Worm (Caenorhabditis elegans) whole organism, L4/young adult: ENCODE results near the gene tsg-101.

Experiments used
- W03F9.2 ChIP-seq: fragments of 150-350 bp; optimal IDR thresholded peaks from 2 replicates; lab custom pipeline; 2014; ENCODE audit warnings: missing biosample characterization, missing genetic modification characterization
- dao-5 ChIP-seq: sonication (generic microtip); optimal IDR thresholded peaks from 2 replicates; lab custom pipeline; 2016; ENCODE audit warnings: missing genotype, missing genetic modification characterization, moderate library complexity, missing compliant biosample characterization
- him-1 ChIP-seq: sonication (generic microtip); optimal IDR thresholded peaks from 2 replicates; lab custom pipeline; 2016; ENCODE audit warnings: missing genotype, missing genetic modification reagents, missing genetic modification characterization, missing compliant biosample characterization

tsg-101 gene

DNA sequence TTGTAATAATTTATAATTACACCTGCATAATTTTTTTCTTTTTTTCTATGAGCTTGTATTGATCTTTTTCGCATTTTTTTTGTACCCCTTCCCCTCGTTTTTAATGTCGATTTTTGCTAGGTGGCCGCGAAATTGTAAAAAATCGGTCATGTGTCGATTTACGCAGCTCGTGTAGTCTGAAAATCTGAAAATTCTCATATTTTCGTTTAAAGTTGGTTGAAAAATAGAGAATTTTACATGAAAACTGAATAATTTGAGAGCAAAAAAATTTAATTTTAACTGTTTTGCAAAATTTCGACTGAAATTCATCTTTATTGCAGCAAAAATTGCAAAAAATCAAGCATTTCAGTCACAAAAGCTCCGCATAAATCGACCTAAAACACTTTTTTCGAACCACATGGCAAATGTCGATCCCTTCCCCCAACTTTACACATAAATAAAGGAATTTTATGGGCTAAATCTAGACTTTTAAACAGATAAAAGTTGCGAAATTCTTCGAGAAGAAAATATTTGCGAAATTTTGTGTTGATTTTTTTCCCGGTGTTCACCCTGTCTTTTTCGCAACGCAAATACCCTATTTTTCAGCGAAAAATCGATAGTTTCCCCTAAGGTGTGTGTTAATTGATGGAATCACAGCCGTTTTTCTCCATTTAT, 11.9 kb upstream of the tsg-101 start:
- TF ChIP-seq dao-5 (tag; lab: Kevin White, UChicago) (no peak), him-1 (no peak), W03F9.2 (no peak)

DNA sequence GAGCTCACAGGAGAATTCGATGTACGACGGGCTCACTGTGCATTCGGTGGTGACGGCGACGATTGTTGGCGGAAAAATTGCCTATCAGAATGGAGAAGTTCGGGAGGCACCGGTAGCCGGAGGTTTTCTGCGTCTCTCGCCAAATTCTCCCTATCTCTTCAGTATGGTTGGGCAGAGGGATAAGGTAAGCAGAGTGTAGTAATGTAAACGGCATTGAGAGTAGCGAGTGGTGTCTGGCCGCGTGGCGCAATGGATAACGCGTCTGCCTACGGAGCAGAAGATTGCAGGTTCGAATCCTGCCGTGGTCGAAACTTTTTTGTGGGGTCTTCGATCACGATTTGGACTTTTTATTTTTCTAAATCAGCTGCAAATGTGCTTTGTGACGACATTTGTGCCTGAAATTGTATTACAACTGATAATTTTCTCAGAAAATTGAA, 10.2 kb upstream of the tsg-101 start:
- TF ChIP-seq dao-5 (tag; lab: Kevin White, UChicago), result no peak
- peak; percentile 23 for TF ChIP-seq him-1

DNA sequence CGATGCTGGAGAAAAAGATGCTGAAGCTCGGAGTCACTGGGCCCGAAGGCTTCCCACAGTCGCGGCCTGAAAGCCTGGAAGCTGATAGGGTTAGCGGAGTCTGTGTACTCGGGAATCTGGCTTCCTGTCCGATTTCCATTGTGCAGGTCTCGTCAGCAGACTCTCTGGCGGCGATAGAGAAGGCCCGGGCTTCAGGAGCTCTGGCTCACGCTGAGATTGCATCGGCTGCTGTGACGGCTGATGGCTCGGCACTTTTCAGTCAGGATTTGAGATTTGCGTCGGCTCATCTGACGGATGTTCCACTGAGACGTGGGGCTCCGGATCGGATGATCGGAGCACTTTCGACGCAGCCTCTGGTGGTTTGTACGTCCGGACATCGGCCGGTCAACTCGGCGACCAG, 9.1 kb upstream of the tsg-101 start:
- TF ChIP-seq dao-5 (tag; lab: Kevin White, UChicago), result no peak
- no peak for TF ChIP-seq W03F9.2
- TF ChIP-seq him-1, result no peak

DNA sequence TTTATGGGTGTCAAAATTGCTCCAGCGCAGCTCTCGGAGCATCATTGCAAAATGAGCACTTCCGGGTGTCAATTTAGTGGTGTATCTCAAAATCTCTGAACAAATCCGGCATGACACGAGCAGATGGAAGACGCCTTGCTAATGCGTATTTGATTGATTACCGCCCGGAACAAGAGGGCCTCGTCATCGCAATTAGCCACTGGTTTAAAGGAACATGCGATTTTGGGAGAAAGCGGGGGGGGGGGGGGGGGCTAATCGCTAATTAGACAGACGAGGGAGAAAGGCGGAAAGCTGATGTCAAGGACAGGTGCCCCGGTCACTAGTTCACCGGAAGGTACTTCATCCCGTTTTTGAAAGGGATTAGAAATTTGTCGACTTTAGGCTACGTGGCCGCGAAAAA, 7.3 kb upstream of the tsg-101 start:
- TF ChIP-seq him-1 (no peak), W03F9.2 (no peak), dao-5 (tag; lab: Kevin White, UChicago) (no peak)

DNA sequence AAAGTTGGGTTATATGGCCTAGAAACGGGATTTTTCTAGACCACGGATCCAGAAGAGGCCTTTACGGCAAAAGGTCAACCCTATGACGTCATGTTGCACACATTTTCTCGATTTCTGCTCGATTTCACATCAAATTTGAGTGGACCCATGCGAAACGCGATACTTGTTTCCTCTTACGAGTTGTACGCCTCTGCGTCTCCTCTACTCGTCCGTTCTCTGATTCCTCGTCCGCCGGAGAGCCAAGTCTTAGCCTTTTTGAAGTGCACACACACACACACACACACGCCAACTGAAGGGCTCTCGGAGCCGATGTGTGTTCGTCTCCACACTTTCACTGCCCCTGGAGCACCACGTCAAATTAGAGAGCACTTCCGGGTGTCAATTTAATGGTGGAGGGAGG, 6.6 kb upstream of the tsg-101 start:
- TF ChIP-seq W03F9.2, result no peak
- TF ChIP-seq dao-5 (tag; lab: Kevin White, UChicago), result no peak
- no peak for TF ChIP-seq him-1

DNA sequence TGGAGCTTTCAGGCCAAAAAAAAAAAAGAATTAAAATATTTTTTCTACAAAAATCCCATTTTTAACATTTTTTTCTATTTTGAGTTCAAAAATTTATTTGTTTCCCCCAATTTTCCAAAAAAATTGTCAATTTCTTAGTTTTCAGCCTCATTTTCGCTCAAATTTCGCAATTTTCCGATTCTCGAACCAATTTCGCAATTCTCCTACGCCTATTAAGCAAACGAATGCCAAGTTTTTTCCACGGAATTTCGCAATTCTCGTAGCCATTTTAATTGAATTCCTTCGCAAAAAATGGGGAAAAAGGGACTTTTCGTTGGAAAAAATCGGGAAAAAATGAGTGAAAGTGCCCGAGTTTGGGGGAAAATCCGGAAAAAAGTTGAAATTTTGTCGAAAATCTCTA, 6.0 kb upstream of the tsg-101 start:
- TF ChIP-seq dao-5 (tag; lab: Kevin White, UChicago) (no peak), W03F9.2 (no peak), him-1 (no peak)

DNA sequence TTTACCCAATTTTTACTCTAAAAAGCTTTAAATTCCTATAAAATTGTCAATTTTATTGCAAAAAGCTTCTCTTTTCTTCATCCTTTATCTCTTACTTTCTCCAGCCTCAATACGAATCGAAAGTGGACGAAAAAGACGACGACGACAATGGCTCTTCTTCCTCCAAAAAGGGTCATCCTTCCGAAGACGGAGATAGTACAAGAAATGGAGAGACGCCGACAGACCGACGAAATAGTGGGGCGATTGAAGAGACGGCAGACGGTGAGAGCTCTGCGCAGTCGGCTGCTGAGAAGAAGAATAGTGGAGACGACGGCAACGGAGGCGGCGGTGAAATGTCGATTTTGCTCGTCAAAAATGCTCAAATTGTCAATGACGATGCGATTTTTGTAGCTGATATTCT, 5.0 kb upstream of the tsg-101 start:
- TF ChIP-seq W03F9.2 (no peak), him-1 (no peak), dao-5 (tag; lab: Kevin White, UChicago) (no peak)

DNA sequence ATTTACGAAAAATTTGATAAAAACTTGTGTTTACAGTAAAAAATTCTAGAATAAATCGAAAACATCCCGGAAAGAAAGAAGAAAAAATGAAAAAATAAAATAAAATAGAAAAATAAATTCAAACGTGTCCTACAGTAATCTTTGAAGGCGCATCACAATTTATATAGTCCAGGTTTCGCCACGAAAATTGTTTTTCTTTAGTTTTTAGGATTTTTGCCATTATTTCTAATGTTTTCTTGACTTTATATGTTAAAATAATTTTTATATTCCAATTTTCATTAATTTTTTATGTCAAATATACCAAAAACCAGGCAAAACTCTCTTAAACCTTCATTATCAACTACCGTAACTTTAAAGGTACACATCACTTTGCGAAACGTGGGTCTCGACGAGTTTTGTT, 3.2 kb upstream of the tsg-101 start:
- TF ChIP-seq W03F9.2 (peak; percentile 19), dao-5 (tag; lab: Kevin White, UChicago) (no peak)

DNA sequence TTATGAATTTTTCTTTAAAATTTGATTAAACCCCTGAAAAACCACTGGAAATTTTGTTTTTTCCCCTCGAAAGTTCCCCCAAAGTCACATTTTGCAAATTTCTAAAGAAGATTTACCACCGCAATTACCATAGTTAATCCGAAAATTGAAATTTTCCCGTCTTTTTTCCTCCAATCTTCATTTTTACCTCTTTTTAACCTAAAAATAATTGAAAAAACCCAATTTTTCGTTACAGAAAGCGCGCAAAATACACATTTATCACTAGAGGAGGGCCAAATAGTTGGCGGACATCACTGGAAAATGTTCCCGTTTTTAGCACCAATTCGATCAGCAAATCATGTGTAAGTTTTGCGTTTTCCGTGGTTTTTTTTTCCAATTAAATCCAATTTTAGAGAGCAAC, 2.2 kb upstream of the tsg-101 start, which contains the start of gene unc-33:
Gene unc-33, plus strand, starts transcription at position 301 of the 400 bp plus-strand sequence.
- TF ChIP-seq dao-5 (tag; lab: Kevin White, UChicago) (no peak), W03F9.2 (no peak), him-1 (no peak)

DNA sequence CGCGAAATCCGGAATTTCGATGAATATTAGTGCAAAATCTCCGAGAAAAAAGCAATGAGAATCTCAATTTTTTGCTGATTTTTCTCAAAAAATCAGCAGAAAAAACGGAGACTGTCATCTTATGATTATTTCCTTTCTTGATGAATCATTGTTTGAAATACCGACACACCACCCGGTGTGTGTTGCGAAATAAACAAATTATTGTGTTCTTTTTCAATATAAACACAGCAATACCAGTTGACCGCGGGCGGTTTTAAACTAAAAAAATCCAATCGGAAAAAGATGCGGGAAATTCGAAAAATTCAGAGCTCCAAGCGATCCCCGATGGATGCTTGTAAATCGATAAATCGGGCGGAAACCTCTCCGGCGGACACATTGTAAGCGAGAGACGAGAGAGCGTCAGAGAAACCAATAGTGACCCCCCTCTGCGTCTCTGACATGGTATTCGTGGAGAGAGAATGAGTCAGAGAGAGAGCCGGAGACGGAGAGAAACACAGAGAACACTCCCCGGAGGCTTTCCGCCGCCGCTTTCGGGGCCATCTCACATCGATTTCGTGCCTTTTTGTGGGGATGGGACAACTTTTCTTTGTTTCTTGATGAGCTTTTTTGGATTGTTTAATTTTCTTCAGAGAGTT, 1.2 kb upstream of the tsg-101 start:
- TF ChIP-seq dao-5 (tag; lab: Kevin White, UChicago), result no peak
- TF ChIP-seq W03F9.2, result no peak
- TF ChIP-seq him-1, result peak; percentile 41

DNA sequence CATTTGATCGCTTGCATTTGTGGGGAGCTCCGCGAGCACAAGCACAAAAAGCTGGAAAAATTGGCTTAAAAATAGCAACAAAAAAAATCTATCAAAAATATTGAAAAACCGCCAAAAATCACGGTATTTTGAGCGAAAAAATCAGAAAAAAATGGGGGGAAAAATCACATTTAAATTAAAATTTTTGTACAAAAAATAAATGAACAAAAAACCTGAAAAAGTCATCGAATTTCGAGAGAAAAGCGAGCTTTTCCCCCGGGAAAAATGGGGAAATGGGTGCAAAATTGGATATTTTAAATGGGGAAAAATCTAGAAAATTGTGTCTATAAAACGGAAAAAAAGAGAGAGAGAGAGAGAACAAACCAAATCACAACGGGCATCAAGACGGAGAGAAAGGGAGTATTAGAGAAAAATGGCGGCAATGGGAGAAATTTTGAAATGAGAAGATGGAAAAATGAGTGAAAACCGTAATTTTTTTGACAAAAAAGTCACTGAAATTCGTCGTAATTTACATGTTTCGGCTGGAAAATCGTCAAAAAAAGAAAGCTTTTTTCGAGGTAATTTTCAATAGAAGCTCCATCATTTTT, 4.8 kb downstream of the tsg-101 start, which contains the start of gene ced-10:
Gene ced-10, minus strand, starts transcription at position 51 of the 587 bp plus-strand sequence.
- TF ChIP-seq dao-5 (tag; lab: Kevin White, UChicago) (no peak), him-1 (no peak), W03F9.2 (no peak)

DNA sequence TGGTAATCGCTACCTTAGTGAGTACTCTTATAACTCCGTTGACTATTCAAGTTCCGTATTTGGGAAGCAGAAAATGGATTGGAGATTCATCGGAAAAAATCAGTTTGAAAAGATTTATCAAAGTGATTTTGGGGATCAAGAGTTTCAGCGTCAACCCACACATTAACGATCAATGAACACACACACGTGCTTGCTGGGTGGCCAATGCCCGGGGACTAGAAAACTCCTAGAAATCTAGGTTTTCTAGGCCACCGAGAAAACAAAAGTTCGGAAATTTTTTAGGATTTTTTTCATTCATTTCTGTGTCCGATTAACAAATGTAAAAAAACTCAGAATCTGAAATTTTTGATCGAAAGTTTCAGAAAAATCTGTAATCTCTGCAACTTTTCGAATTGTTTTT, 8.4 kb downstream of the tsg-101 start:
- TF ChIP-seq W03F9.2, result no peak
- TF ChIP-seq him-1, result no peak

DNA sequence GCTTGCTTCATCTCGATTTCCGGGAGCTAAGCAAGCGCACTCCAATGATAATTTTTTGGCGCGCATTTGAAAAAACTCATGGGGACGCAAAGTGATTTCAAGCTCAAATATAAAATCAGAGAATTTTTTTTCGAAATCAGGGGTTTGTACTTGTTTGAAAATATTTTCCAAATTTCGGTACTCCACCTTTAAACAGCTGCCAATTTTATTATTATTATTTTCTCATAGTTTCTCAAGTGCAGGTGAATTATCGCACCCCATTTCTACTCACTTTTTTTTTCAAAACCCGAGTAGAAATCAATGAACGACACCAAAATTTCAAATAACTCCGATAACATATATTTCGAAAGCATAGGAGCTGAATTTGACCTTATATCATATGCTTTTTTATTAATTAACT, 10.2 kb downstream of the tsg-101 start, which contains the start of gene srz-83:
Gene srz-83, plus strand, starts transcription at position 301 of the 400 bp plus-strand sequence.
- no peak for TF ChIP-seq dao-5 (tag; lab: Kevin White, UChicago)
- TF ChIP-seq W03F9.2, result no peak
- TF ChIP-seq him-1, result no peak

DNA sequence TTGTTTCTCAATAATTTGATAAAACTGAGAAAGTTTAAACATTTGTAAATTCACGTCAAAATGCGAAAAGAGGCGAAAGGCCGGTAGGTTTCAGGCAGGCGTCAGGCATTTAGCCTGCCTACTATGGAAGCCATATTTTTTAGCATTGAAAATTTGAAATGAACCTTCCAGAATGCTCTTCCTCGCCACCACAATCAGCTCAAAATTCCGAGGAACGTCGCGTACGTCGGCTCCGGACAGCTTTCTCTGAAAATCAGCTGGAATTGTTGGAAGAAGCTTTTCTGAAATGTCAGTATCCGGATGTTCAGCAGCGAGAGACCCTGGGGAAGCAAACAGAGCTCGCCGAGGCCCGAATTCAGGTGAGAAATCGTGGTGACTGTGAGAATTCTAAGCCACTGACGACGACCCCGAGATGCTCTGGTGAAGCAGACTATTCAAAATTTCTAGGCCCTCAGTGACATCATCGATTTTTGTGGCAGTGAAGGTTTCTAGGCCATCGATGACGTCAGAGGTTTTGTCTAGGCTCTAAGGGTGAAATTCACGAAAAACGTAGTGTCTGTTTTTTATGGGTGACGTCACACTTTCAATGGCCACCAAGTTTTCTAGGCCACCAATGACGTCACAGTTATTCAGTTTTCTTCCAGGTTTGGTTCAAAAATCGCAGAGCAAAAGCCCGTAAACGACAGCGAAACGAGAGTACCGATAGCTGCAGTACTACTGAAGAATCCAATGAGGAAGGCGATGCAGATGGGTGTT, 12.2 kb downstream of the tsg-101 start:
- TF ChIP-seq him-1, result no peak

DNA sequence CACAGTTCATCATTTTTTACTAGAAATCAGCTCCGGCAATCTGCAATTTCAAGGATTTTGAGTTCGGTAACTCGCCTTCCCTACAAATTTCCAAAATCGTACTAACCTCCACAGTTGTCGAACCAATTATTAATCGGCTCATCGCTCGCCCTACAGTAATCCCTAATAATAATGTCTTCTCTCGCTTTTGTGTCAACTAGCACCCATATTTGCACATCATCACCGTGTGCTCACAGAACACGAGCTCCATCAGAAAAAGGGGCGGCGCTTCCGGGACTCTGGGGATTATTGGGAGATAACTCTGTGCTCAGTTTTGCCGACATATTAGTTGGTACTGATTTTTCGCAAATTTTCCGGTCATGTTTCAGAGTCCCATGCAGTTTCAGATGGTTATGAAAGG, 16.5 kb downstream of the tsg-101 start, which contains the start of gene ceh-53:
Gene ceh-53, plus strand, starts transcription at position 301 of the 400 bp plus-strand sequence.
- TF ChIP-seq dao-5 (tag; lab: Kevin White, UChicago) (no peak), him-1 (no peak), W03F9.2 (no peak)
